Worm (Caenorhabditis elegans) whole organism, late embryonic: Measurements from ENCODE around the gene Y71H2B.8.
"Not testable (repeated sequence)": the region's sequence is repeated elsewhere in the genome, so short reads cannot be mapped to it uniquely, and the experiment has no call there.

Source experiments
- C08G9.2 ChIP-seq: sonication (generic microtip); optimal IDR thresholded peaks from 2 replicates; lab custom pipeline; 2016; ENCODE audit warnings: mild to moderate bottlenecking, missing genetic modification characterization, moderate library complexity, missing compliant biosample characterization
- K09A11.1 ChIP-seq: sonication (generic microtip); optimal IDR thresholded peaks from 2 replicates; lab custom pipeline; 2017; ENCODE audit warnings: antibody characterized with exemption, mild to moderate bottlenecking, missing genetic modification characterization, missing compliant biosample characterization; ENCODE audit not compliant: insufficient read depth
- T23F11.4 ChIP-seq: fragments of 200-800 bp; sonication (Bioruptor generic); optimal IDR thresholded peaks from 2 replicates; lab custom pipeline; 2018; ENCODE audit warnings: mild to moderate bottlenecking, missing genetic modification characterization, missing compliant biosample characterization
- Y22D7AL.16 ChIP-seq: sonication (generic microtip); optimal IDR thresholded peaks from 2 replicates; lab custom pipeline; 2016; ENCODE audit warnings: missing genetic modification characterization, missing compliant biosample characterization
- ceh-18 ChIP-seq: sonication (generic microtip); optimal IDR thresholded peaks from 2 replicates; lab custom pipeline; 2016; ENCODE audit warnings: missing genetic modification characterization, missing compliant biosample characterization
- ceh-19 ChIP-seq: fragments of 200-800 bp; sonication (Bioruptor generic); optimal IDR thresholded peaks from 2 replicates; lab custom pipeline; 2018; ENCODE audit warnings: mild to moderate bottlenecking, missing genetic modification characterization, missing compliant biosample characterization
- ceh-22 ChIP-seq: sonication (generic microtip); optimal IDR thresholded peaks from 2 replicates; lab custom pipeline; 2017; ENCODE audit warnings: missing biosample characterization, missing genetic modification characterization
- ceh-24 ChIP-seq: sonication (generic microtip); optimal IDR thresholded peaks from 2 replicates; lab custom pipeline; 2016; ENCODE audit warnings: mild to moderate bottlenecking, missing genetic modification characterization, missing compliant biosample characterization
- ceh-30 ChIP-seq: fragments of 150-350 bp; optimal IDR thresholded peaks from 2 replicates; lab custom pipeline; 2014; ENCODE audit warnings: missing biosample characterization, missing genetic modification characterization
- ceh-6 ChIP-seq: fragments of 200-800 bp; sonication (Bioruptor generic); optimal IDR thresholded peaks from 2 replicates; lab custom pipeline; 2018; ENCODE audit warnings: mild to moderate bottlenecking, missing genetic modification characterization, missing compliant biosample characterization
- ceh-9 ChIP-seq: sonication (generic microtip); optimal IDR thresholded peaks from 2 replicates; lab custom pipeline; 2016; ENCODE audit warnings: mild to moderate bottlenecking, missing genetic modification characterization, inconsistent platforms, missing compliant biosample characterization
- che-1 ChIP-seq: sonication (generic microtip); optimal IDR thresholded peaks from 2 replicates; lab custom pipeline; 2016; ENCODE audit warnings: mild to moderate bottlenecking, missing genetic modification characterization, missing compliant biosample characterization
- elt-2 ChIP-seq: sonication (generic microtip); optimal IDR thresholded peaks from 2 replicates; lab custom pipeline; 2016; ENCODE audit warnings: missing genetic modification reagents, missing genetic modification characterization, missing compliant biosample characterization
- ets-4 ChIP-seq: sonication (generic microtip); optimal IDR thresholded peaks from 2 replicates; lab custom pipeline; 2016; ENCODE audit warnings: missing genetic modification characterization, missing compliant biosample characterization
- eyg-1 ChIP-seq: sonication (generic microtip); optimal IDR thresholded peaks from 2 replicates; lab custom pipeline; 2016; ENCODE audit warnings: missing genotype, missing genetic modification characterization, missing compliant biosample characterization
- fax-1 ChIP-seq: sonication (generic microtip); optimal IDR thresholded peaks from 2 replicates; lab custom pipeline; 2016; ENCODE audit warnings: missing genotype, missing genetic modification characterization, missing compliant biosample characterization
- fkh-10 ChIP-seq: fragments of 150-350 bp; optimal IDR thresholded peaks from 2 replicates; lab custom pipeline; 2014; ENCODE audit warnings: missing biosample characterization, missing genetic modification reagents, missing genetic modification characterization
- hlh-30 ChIP-seq: sonication (generic microtip); optimal IDR thresholded peaks from 2 replicates; lab custom pipeline; 2017; ENCODE audit warnings: antibody characterized with exemption, missing genetic modification characterization, missing compliant biosample characterization; ENCODE audit not compliant: insufficient read depth
- hlh-6 ChIP-seq: sonication (generic microtip); optimal IDR thresholded peaks from 2 replicates; lab custom pipeline; 2016; ENCODE audit warnings: missing genotype, missing genetic modification characterization, missing compliant biosample characterization
- hlh-8 ChIP-seq: sonication (generic microtip); optimal IDR thresholded peaks from 2 replicates; lab custom pipeline; 2016; ENCODE audit warnings: missing genotype, missing genetic modification characterization, missing compliant biosample characterization
- lim-6 ChIP-seq: sonication (generic microtip); optimal IDR thresholded peaks from 2 replicates; lab custom pipeline; 2016; ENCODE audit warnings: missing genetic modification characterization, missing compliant biosample characterization
- mec-3 ChIP-seq: sonication (generic microtip); optimal IDR thresholded peaks from 2 replicates; lab custom pipeline; 2016; ENCODE audit warnings: borderline replicate concordance, missing genetic modification characterization, missing compliant biosample characterization
- nfya-1 ChIP-seq: sonication (generic microtip); optimal IDR thresholded peaks from 2 replicates; lab custom pipeline; 2017; ENCODE audit warnings: missing genetic modification characterization, mild to moderate bottlenecking, missing compliant biosample characterization, antibody characterized with exemption, moderate library complexity
- nhr-232 ChIP-seq: sonication (generic microtip); optimal IDR thresholded peaks from 2 replicates; lab custom pipeline; 2016; ENCODE audit warnings: missing genetic modification characterization, missing compliant biosample characterization
- npax-4 ChIP-seq: sonication (generic microtip); optimal IDR thresholded peaks from 2 replicates; lab custom pipeline; 2016; ENCODE audit warnings: missing genetic modification characterization, missing compliant biosample characterization
- odd-2 ChIP-seq: sonication (generic microtip); optimal IDR thresholded peaks from 2 replicates; lab custom pipeline; 2017; ENCODE audit warnings: antibody characterized with exemption, mild to moderate bottlenecking, missing genetic modification characterization, missing compliant biosample characterization
- pax-1 ChIP-seq: fragments of 150-350 bp; optimal IDR thresholded peaks from 2 replicates; lab custom pipeline; 2014; ENCODE audit warnings: missing biosample characterization, missing genetic modification characterization
- pha-4 ChIP-seq: fragments of 150-350 bp; optimal IDR thresholded peaks from 2 replicates; lab custom pipeline; 2018; ENCODE audit warnings: missing biosample characterization, missing genetic modification reagents, missing genetic modification characterization
- pqm-1 ChIP-seq: sonication (generic microtip); optimal IDR thresholded peaks from 2 replicates; lab custom pipeline; 2016; ENCODE audit warnings: missing genetic modification characterization, missing compliant biosample characterization
- pros-1 ChIP-seq: fragments of 150-350 bp; optimal IDR thresholded peaks from 2 replicates; lab custom pipeline; 2014; ENCODE audit warnings: missing biosample characterization, missing genetic modification reagents, missing genetic modification characterization
- ref-2 ChIP-seq: sonication (generic microtip); optimal IDR thresholded peaks from 2 replicates; lab custom pipeline; 2016; ENCODE audit warnings: missing genetic modification characterization, missing compliant biosample characterization
- sox-2 ChIP-seq: fragments of 200-800 bp; sonication (Bioruptor generic); IDR thresholded peaks from 2 replicates; pipeline ENCODE4 v1.3.6; 2022; ENCODE audit warnings: missing genetic modification reagents, missing genetic modification characterization, missing compliant biosample characterization
- tbx-2 ChIP-seq: sonication (generic microtip); optimal IDR thresholded peaks from 2 replicates; lab custom pipeline; 2016; ENCODE audit warnings: missing genetic modification characterization, missing compliant biosample characterization
- tbx-7 ChIP-seq: sonication (generic microtip); optimal IDR thresholded peaks from 2 replicates; lab custom pipeline; 2016; ENCODE audit warnings: missing genotype, missing genetic modification characterization, missing compliant biosample characterization
- ttx-3 ChIP-seq: sonication (generic microtip); optimal IDR thresholded peaks from 2 replicates; lab custom pipeline; 2016; ENCODE audit warnings: missing genetic modification reagents, missing genetic modification characterization, missing compliant biosample characterization
- unc-86 ChIP-seq: sonication (generic microtip); optimal IDR thresholded peaks from 2 replicates; lab custom pipeline; 2016; ENCODE audit warnings: missing genetic modification characterization, missing compliant biosample characterization
- zip-5 ChIP-seq: sonication (generic microtip); optimal IDR thresholded peaks from 2 replicates; lab custom pipeline; 2016; ENCODE audit warnings: missing genetic modification characterization, missing compliant biosample characterization

Y71H2B.8 gene

ce11 chrIII:2603671-2604070, 24.6 kb downstream of the Y71H2B.8 start, which contains the start of gene Y71H2B.11:
Y71H2B.11 (plus strand) TSS chrIII:2603971.
- TF ChIP-seq hlh-6 = no peak
- TF ChIP-seq ceh-18 (tag; lab: Kevin White, UChicago) = no peak
- TF ChIP-seq nfya-1 (tag; lab: Kevin White, UChicago) = no peak
- TF ChIP-seq pha-4 = no peak
- TF ChIP-seq tbx-7 = no peak
- TF ChIP-seq pros-1 (tag; lab: Kevin White, UChicago) = no peak
- TF ChIP-seq pqm-1 (tag; lab: Kevin White, UChicago) = no peak
- no peak for TF ChIP-seq tbx-2 (tag; lab: Kevin White, UChicago)
- no peak for TF ChIP-seq ceh-24 (tag; lab: Kevin White, UChicago)
- TF ChIP-seq fax-1 (tag; lab: Kevin White, UChicago) = no peak
- TF ChIP-seq lim-6 (tag; lab: Kevin White, UChicago) = no peak
- no peak for TF ChIP-seq hlh-8 (tag; lab: Kevin White, UChicago)
- no peak for TF ChIP-seq fkh-10
- TF ChIP-seq Y22D7AL.16 (tag; lab: Kevin White, UChicago) = no peak
- no peak for TF ChIP-seq ceh-22 (tag; lab: Kevin White, UChicago)
- TF ChIP-seq ceh-6 (GFP tag; lab: Kevin White, UChicago) = no peak
- no peak for TF ChIP-seq ets-4 (tag; lab: Kevin White, UChicago)
- TF ChIP-seq eyg-1 (tag; lab: Kevin White, UChicago) = no peak
- TF ChIP-seq che-1 = no peak
- TF ChIP-seq T23F11.4 (GFP tag; lab: Kevin White, UChicago) = no peak

ce11 chrIII:2607717-2608116, 28.6 kb downstream of the Y71H2B.8 start, which contains the start of gene Y71H2B.5:
Y71H2B.5 (plus strand) TSS chrIII:2608017.
- TF ChIP-seq ceh-18 (tag; lab: Kevin White, UChicago); mec-3 (tag; lab: Kevin White, UChicago); T23F11.4 (GFP tag; lab: Kevin White, UChicago): not testable (repeated sequence)

- no peak for TF ChIP-seq elt-2 (tag; lab: Kevin White, UChicago)
- TF ChIP-seq sox-2 (GFP tag; lab: Robert Waterston, UW) = no peak
- TF ChIP-seq pqm-1 (tag; lab: Kevin White, UChicago) = no peak
- no peak for TF ChIP-seq pax-1 (tag; lab: Kevin White, UChicago)
- no peak for TF ChIP-seq nhr-232
- no peak for TF ChIP-seq ceh-19 (GFP tag; lab: Kevin White, UChicago)
- TF ChIP-seq fax-1 (tag; lab: Kevin White, UChicago) = no peak
These were observed 37.1 kb downstream of the Y71H2B.8 start for ce11 chrIII:2616212-2616611.

ce11 chrIII:2618663-2619062, 39.6 kb downstream of the Y71H2B.8 start, which contains the start of gene Y71H2B.4:
Y71H2B.4 (plus strand) TSS chrIII:2618963.
- TF ChIP-seq che-1 (no peak), zip-5 (tag; lab: Kevin White, UChicago) (no peak), ceh-9 (tag; lab: Kevin White, UChicago) (no peak), unc-86 (tag; lab: Kevin White, UChicago) (no peak), elt-2 (tag; lab: Kevin White, UChicago) (no peak), ref-2 (tag; lab: Kevin White, UChicago) (no peak), pqm-1 (tag; lab: Kevin White, UChicago) (no peak), hlh-30 (no peak), C08G9.2 (tag; lab: Kevin White, UChicago) (no peak), npax-4 (tag; lab: Kevin White, UChicago) (no peak), ceh-22 (tag; lab: Kevin White, UChicago) (no peak), ceh-24 (tag; lab: Kevin White, UChicago) (no peak), odd-2 (tag; lab: Kevin White, UChicago) (no peak), ceh-30 (tag; lab: Kevin White, UChicago) (no peak), nfya-1 (tag; lab: Kevin White, UChicago) (no peak), K09A11.1 (tag; lab: Kevin White, UChicago) (no peak), ttx-3 (no peak)
